Worm (Caenorhabditis elegans): ENCODE measurements around the gene F14D2.7.
A peak's percentile ranks its signal among the peaks of the same experiment; 100 is the strongest.
"Not testable (repeated sequence)": the region's sequence is repeated elsewhere in the genome, so short reads cannot be mapped to it uniquely, and the experiment has no call there.

DNA sequence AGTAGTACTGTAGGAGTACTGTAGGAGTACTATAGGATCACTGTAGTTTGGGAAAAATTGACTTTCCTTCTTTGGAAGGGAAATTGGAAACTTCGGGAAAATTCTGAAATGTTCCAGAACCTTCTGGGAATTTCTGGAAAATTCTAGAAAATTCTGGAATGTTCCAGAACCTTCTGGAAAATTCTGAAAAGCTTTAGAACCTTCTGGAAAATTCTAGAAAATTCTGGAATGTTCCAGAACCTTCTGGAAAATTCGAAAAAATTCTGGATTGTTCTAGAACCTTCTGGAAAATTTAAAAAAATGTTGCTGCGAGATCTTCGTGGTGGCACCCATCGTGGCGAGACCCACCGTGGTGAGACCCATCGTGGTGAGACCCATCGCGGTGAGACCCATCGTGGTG, 27.1 kb upstream of the F14D2.7 start:
- TF ChIP-seq klf-2 (GFP tag; conservative IDR thresholded peaks at IDR 0.05); tab-1 (GFP tag; IDR thresholded peaks at IDR 0.05); T22C8.4 (GFP tag; IDR thresholded peaks at IDR 0.05): not testable (repeated sequence)
- TF ChIP-seq flt-1 (GFP tag; IDR thresholded peaks at IDR 0.05): peak; percentile 11; the same call in 1 of the 2 replicates

Measured in whole organism, midembryonic.